Worm (Caenorhabditis elegans): Measurements from ENCODE around the gene ZK971.1.

ce11 chrII:10242294-10242693, 37.2 kb downstream of the ZK971.1 start, which contains the start of gene mrps-14:
- TF ChIP-seq aptf-3 (GFP tag; IDR thresholded peaks at IDR 0.05) (no peak), nhr-90 (tag; optimal IDR thresholded peaks at IDR 0.05) (no peak)
